Fruit fly (Drosophila melanogaster): ENCODE results near the gene zen.

The zen gene

dm6 chr3R:6762794-6763407 lies 8.9 kb upstream of the zen start (continued):
- TF ChIP-seq lola (GFP tag; optimal IDR thresholded peaks at IDR 0.05) = no peak
- TF ChIP-seq CG32264 (GFP tag; optimal IDR thresholded peaks at IDR 0.05) = no peak
- TF ChIP-seq Jra (GFP tag; optimal IDR thresholded peaks at IDR 0.05) = no peak
- peak; percentile 87 for TF ChIP-seq Sp1 (GFP tag; optimal IDR thresholded peaks at IDR 0.05)
- TF ChIP-seq psq (GFP tag; optimal IDR thresholded peaks at IDR 0.05) = peak; percentile 85
- peak; percentile 88 for TF ChIP-seq HLH106 (tag; optimal IDR thresholded peaks at IDR 0.05)
- TF ChIP-seq Hr83 (GFP tag; optimal IDR thresholded peaks at IDR 0.05; ENCODE audit: poor library complexity, severe bottlenecking) = no peak
- TF ChIP-seq Myc (optimal IDR thresholded peaks at IDR 0.05) = no peak
- peak; percentile 64 for TF ChIP-seq dmrt93B (GFP tag; optimal IDR thresholded peaks at IDR 0.05)
- TF ChIP-seq dsf (GFP tag; optimal IDR thresholded peaks at IDR 0.05; ENCODE audit: borderline replicate concordance) = peak; percentile 22
- TF ChIP-seq woc (GFP tag; optimal IDR thresholded peaks at IDR 0.05) = peak; percentile 5
- no peak for TF ChIP-seq Hnf4 (GFP tag; optimal IDR thresholded peaks at IDR 0.05)
- TF ChIP-seq sv (GFP tag; optimal IDR thresholded peaks at IDR 0.05) = peak; percentile 88

dm6 chr3R:6762188-6762643 lies 8.2 kb upstream of the zen start, which contains the start of gene Ama:
Gene Ama (plus strand): TSS chr3R:6762593.
- TF ChIP-seq Mio (GFP tag; optimal IDR thresholded peaks at IDR 0.05) = no peak
- TF ChIP-seq foxo (GFP tag; optimal IDR thresholded peaks at IDR 0.05) = no peak
- no peak for TF ChIP-seq CG9705 (GFP tag; optimal IDR thresholded peaks at IDR 0.05)
- TF ChIP-seq usp (GFP tag; optimal IDR thresholded peaks at IDR 0.05) = no peak
- no peak for TF ChIP-seq HLH106 (tag; optimal IDR thresholded peaks at IDR 0.05)
- TF ChIP-seq brk (GFP tag; optimal IDR thresholded peaks at IDR 0.05) = no peak
- TF ChIP-seq CrebA (GFP tag; optimal IDR thresholded peaks at IDR 0.05; ENCODE audit: borderline replicate concordance) = no peak

dm6 chr3R:6760755-6761647 lies 7.0 kb upstream of the zen start:
- TF ChIP-seq HLH106 (tag; optimal IDR thresholded peaks at IDR 0.05) (peak; percentile 53), h (GFP tag; optimal IDR thresholded peaks at IDR 0.05) (peak; percentile 65), Sp1 (GFP tag; optimal IDR thresholded peaks at IDR 0.05) (peak; percentile 40), fru (GFP tag; optimal IDR thresholded peaks at IDR 0.05) (peak; percentile 57), dsf (GFP tag; optimal IDR thresholded peaks at IDR 0.05; ENCODE audit: borderline replicate concordance) (no peak), psq (GFP tag; optimal IDR thresholded peaks at IDR 0.05) (peak; percentile 62), Hr78 (GFP tag; optimal IDR thresholded peaks at IDR 0.05) (no peak), tai (GFP tag; optimal IDR thresholded peaks at IDR 0.05) (peak; percentile 8), br (GFP tag; optimal IDR thresholded peaks at IDR 0.05) (peak; percentile 30), foxo (GFP tag; optimal IDR thresholded peaks at IDR 0.05) (peak in 1 of 2 experiments; percentile 42), OdsH (GFP tag; optimal IDR thresholded peaks at IDR 0.05) (peak; percentile 53), ey (GFP tag; optimal IDR thresholded peaks at IDR 0.05) (peak; percentile 53), CrebA (GFP tag; optimal IDR thresholded peaks at IDR 0.05; ENCODE audit: borderline replicate concordance) (no peak), rgr (GFP tag; optimal IDR thresholded peaks at IDR 0.05) (peak; percentile 38), woc (GFP tag; optimal IDR thresholded peaks at IDR 0.05) (peak; percentile 62), lola (GFP tag; optimal IDR thresholded peaks at IDR 0.05) (no peak)

dm6 chr3R:6759419-6759818 lies 5.4 kb upstream of the zen start, which contains the start of gene bcd:
Gene bcd (minus strand): TSS chr3R:6759466.
- TF ChIP-seq Hr83 (GFP tag; optimal IDR thresholded peaks at IDR 0.05; ENCODE audit: poor library complexity, severe bottlenecking) (peak; percentile 63), fru (GFP tag; optimal IDR thresholded peaks at IDR 0.05) (peak; percentile 47), Hr78 (GFP tag; optimal IDR thresholded peaks at IDR 0.05) (no peak), Dfd (GFP tag; optimal IDR thresholded peaks at IDR 0.05) (no peak), jim (GFP tag; optimal IDR thresholded peaks at IDR 0.05) (peak; percentile 78), br (GFP tag; optimal IDR thresholded peaks at IDR 0.05) (peak; percentile 56), lola (GFP tag; optimal IDR thresholded peaks at IDR 0.05) (no peak), sv (GFP tag; optimal IDR thresholded peaks at IDR 0.05) (peak; percentile 6), Vsx2 (GFP tag; optimal IDR thresholded peaks at IDR 0.05; ENCODE audit: partially characterized antibody) (peak; percentile 78), dmrt93B (GFP tag; optimal IDR thresholded peaks at IDR 0.05) (peak; percentile 48), sage (GFP tag; optimal IDR thresholded peaks at IDR 0.05) (no peak), usp (GFP tag; optimal IDR thresholded peaks at IDR 0.05) (no peak), Sp1 (GFP tag; optimal IDR thresholded peaks at IDR 0.05) (no peak), tai (GFP tag; optimal IDR thresholded peaks at IDR 0.05) (peak; percentile 73), Dif (GFP tag; optimal IDR thresholded peaks at IDR 0.05; ENCODE audit: partially characterized antibody) (peak; percentile 79), rgr (GFP tag; optimal IDR thresholded peaks at IDR 0.05) (peak; percentile 73), Jra (GFP tag; optimal IDR thresholded peaks at IDR 0.05) (no peak), psq (GFP tag; optimal IDR thresholded peaks at IDR 0.05) (no peak), ey (GFP tag; optimal IDR thresholded peaks at IDR 0.05) (peak; percentile 69), pan (optimal IDR thresholded peaks at IDR 0.05) (no peak), brk (GFP tag; optimal IDR thresholded peaks at IDR 0.05) (no peak), Rel (GFP tag; optimal IDR thresholded peaks at IDR 0.05) (no peak), Rel (tag; optimal IDR thresholded peaks at IDR 0.05) (no peak), dl (GFP tag; optimal IDR thresholded peaks at IDR 0.05; ENCODE audit: insufficient read depth in 1 of 2, partially characterized antibody in 2 of 2) (peak in 1 of 2 experiments; percentile 45), GATAd (GFP tag; optimal IDR thresholded peaks at IDR 0.05) (no peak), dsf (GFP tag; optimal IDR thresholded peaks at IDR 0.05; ENCODE audit: borderline replicate concordance) (no peak), h (GFP tag; optimal IDR thresholded peaks at IDR 0.05) (peak; percentile 57), woc (GFP tag; optimal IDR thresholded peaks at IDR 0.05) (no peak), OdsH (GFP tag; optimal IDR thresholded peaks at IDR 0.05) (peak; percentile 29), Hnf4 (GFP tag; optimal IDR thresholded peaks at IDR 0.05) (peak; percentile 59), HLH106 (tag; optimal IDR thresholded peaks at IDR 0.05) (peak; percentile 61)
